Worm (Caenorhabditis elegans) whole organism, young adult: ENCODE results near the gene C01C4.2.

Source experiments
- F49E8.2 ChIP-seq: sonication (generic microtip); optimal IDR thresholded peaks from 3 replicates; lab custom pipeline; 2017; ENCODE audit warnings: missing genetic modification characterization, mild to moderate bottlenecking, missing compliant biosample characterization, antibody characterized with exemption, moderate library complexity; ENCODE audit not compliant: insufficient read depth
- atf-7 ChIP-seq: sonication (generic microtip); optimal IDR thresholded peaks from 2 replicates; lab custom pipeline; 2017; ENCODE audit warnings: mild to moderate bottlenecking, missing genetic modification characterization, missing compliant biosample characterization
- athp-1 ChIP-seq: sonication (generic microtip); optimal IDR thresholded peaks from 2 replicates; lab custom pipeline; 2017; ENCODE audit warnings: mild to moderate bottlenecking, missing genetic modification characterization, missing compliant biosample characterization
- dpff-1 ChIP-seq: sonication (generic microtip); optimal IDR thresholded peaks from 2 replicates; lab custom pipeline; 2017; ENCODE audit warnings: mild to moderate bottlenecking, missing genetic modification characterization, missing compliant biosample characterization
- madf-6 ChIP-seq: fragments of 200-800 bp; sonication (Bioruptor generic); IDR thresholded peaks from 2 replicates; pipeline ENCODE4 v1.3.6; 2022; ENCODE audit warnings: missing genetic modification reagents, missing genetic modification characterization, missing compliant biosample characterization
- nhr-120 ChIP-seq: fragments of 200-800 bp; sonication (Bioruptor generic); IDR thresholded peaks from 2 replicates; pipeline ENCODE4 v1.3.6; 2022; ENCODE audit warnings: missing genetic modification characterization, missing compliant biosample characterization
- ztf-18 ChIP-seq: sonication (generic microtip); optimal IDR thresholded peaks from 2 replicates; lab custom pipeline; 2016; ENCODE audit warnings: missing genotype, mild to moderate bottlenecking, missing genetic modification characterization, missing compliant biosample characterization
- ztf-22 ChIP-seq: fragments of 200-800 bp; sonication (Bioruptor generic); optimal IDR thresholded peaks from 2 replicates; lab custom pipeline; 2018; ENCODE audit warnings: mild to moderate bottlenecking, missing genetic modification characterization, moderate library complexity, missing compliant biosample characterization

Gene C01C4.2

DNA sequence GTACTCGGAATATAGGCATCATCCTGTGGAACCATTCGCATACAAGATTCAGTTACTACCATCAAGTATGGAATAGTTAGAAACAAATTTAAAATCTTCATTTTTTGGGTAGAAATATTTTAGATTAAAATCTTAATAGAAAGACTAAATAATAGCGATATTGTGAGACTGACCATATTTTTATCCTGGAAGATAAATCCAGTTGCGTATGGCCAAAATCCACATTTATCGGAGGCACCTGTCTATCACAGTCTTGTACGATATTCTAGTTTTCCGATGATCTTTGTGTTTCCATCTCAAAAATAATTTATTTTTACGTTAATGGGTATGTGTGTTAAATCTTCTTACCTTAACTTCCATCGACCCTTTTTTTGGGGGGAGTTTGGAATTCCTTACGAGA, 49.4 kb downstream of the C01C4.2 start, which contains the start of gene F47B7.3:
Gene F47B7.3, minus strand, starts transcription at position 101 of the 400 bp plus-strand sequence.
- TF ChIP-seq F49E8.2 (tag; lab: Kevin White, UChicago) = no peak
- TF ChIP-seq dpff-1 (tag; lab: Kevin White, UChicago) = no peak
- no peak for TF ChIP-seq atf-7 (tag; lab: Kevin White, UChicago)
- TF ChIP-seq madf-6 (GFP tag; lab: Robert Waterston, UW) = no peak
- no peak for TF ChIP-seq athp-1
- no peak for TF ChIP-seq ztf-22 (GFP tag; lab: Kevin White, UChicago)
- TF ChIP-seq nhr-120 (GFP tag; lab: Robert Waterston, UW) = no peak

- no peak for TF ChIP-seq ztf-18 (tag; lab: Kevin White, UChicago)
Measured at ce11 chrX:3766552-3766951, 51.7 kb downstream of the C01C4.2 start, which contains the start of gene F47B7.4. Gene F47B7.4, minus strand, starts transcription at chrX:3766652.
